Fruit fly (Drosophila melanogaster) whole organism, embryonic: ENCODE data around the gene robl62A.

Source experiments
- Ada2b ChIP-seq: fragments of 200-800 bp; sonication (Bioruptor generic); IDR thresholded peaks from 2 replicates; pipeline ENCODE4 v1.3.6; 2022; ENCODE audit warnings: missing biosample characterization, missing genetic modification characterization
- Aef1 ChIP-seq: fragments of 200-800 bp; sonication (Bioruptor generic); IDR thresholded peaks from 3 replicates; pipeline ENCODE4 v1.3.6; 2022; ENCODE audit warnings: missing biosample characterization, missing genetic modification characterization
- Atf6 ChIP-seq: fragments of 200-800 bp; sonication (Bioruptor generic); IDR thresholded peaks from 2 replicates; pipeline ENCODE4 v1.3.6; 2022; ENCODE audit warnings: missing biosample characterization, missing genetic modification characterization
- C15 ChIP-seq: fragments of 200-800 bp; sonication (Bioruptor generic); IDR thresholded peaks from 3 replicates; pipeline ENCODE4 v1.3.6; 2022; ENCODE audit warnings: missing biosample characterization, missing genetic modification characterization
- CG12219 ChIP-seq: fragments of 200-800 bp; sonication (Bioruptor generic); optimal IDR thresholded peaks from 3 replicates; lab custom pipeline; 2018; ENCODE audit warnings: missing biosample characterization, mild to moderate bottlenecking, missing genetic modification characterization
- CG12236 ChIP-seq: fragments of 200-800 bp; sonication (Bioruptor generic); optimal IDR thresholded peaks from 2 replicates; lab custom pipeline; 2016; ENCODE audit warnings: missing biosample characterization, missing genetic modification characterization
- CG13894 ChIP-seq: fragments of 200-800 bp; sonication (Bioruptor generic); optimal IDR thresholded peaks from 3 replicates; lab custom pipeline; 2018; ENCODE audit warnings: missing biosample characterization, mild to moderate bottlenecking, missing genetic modification characterization, moderate library complexity
- CG14965 ChIP-seq: fragments of 200-800 bp; sonication (Bioruptor generic); optimal IDR thresholded peaks from 2 replicates; lab custom pipeline; 2016; ENCODE audit warnings: missing biosample characterization, missing genetic modification characterization, borderline replicate concordance
- CG18011 ChIP-seq: fragments of 200-800 bp; sonication (Bioruptor generic); optimal IDR thresholded peaks from 2 replicates; lab custom pipeline; 2017; ENCODE audit warnings: missing biosample characterization, missing genetic modification characterization, mild to moderate bottlenecking, moderate library complexity, missing genotype
- CG2202 ChIP-seq: fragments of 200-800 bp; sonication (Bioruptor generic); optimal IDR thresholded peaks from 2 replicates; lab custom pipeline; 2018; ENCODE audit warnings: missing biosample characterization, mild to moderate bottlenecking, missing genetic modification characterization
- CG2889 ChIP-seq: fragments of 200-800 bp; sonication (Bioruptor generic); IDR thresholded peaks from 3 replicates; pipeline ENCODE4 v1.3.6; 2022; ENCODE audit warnings: missing biosample characterization, missing genetic modification characterization
- CG3281 ChIP-seq: fragments of 200-800 bp; sonication (Bioruptor generic); optimal IDR thresholded peaks from 3 replicates; lab custom pipeline; 2017; ENCODE audit warnings: missing biosample characterization, mild to moderate bottlenecking, missing genetic modification characterization
- CG3407 ChIP-seq: fragments of 200-800 bp; sonication (Bioruptor generic); optimal IDR thresholded peaks from 2 replicates; lab custom pipeline; 2018; ENCODE audit warnings: missing biosample characterization, mild to moderate bottlenecking, missing genetic modification characterization
- CG4282 ChIP-seq: fragments of 200-800 bp; sonication (Bioruptor generic); optimal IDR thresholded peaks from 2 replicates; lab custom pipeline; 2016; ENCODE audit warnings: missing biosample characterization, missing genetic modification characterization
- CG4360 ChIP-seq: fragments of 200-800 bp; sonication (Bioruptor generic); IDR thresholded peaks from 2 replicates; pipeline ENCODE4 v1.3.6; 2022; ENCODE audit warnings: missing biosample characterization, missing genetic modification characterization
- CG7357 ChIP-seq: fragments of 200-800 bp; sonication (Bioruptor generic); IDR thresholded peaks from 3 replicates; pipeline ENCODE4 v1.3.6; 2022; ENCODE audit warnings: missing biosample characterization, missing genetic modification characterization
- CG7372 ChIP-seq: fragments of 200-800 bp; sonication (Bioruptor generic); IDR thresholded peaks from 2 replicates; pipeline ENCODE4 v1.3.6; 2022; ENCODE audit warnings: missing biosample characterization, missing genetic modification characterization
- CG8944 ChIP-seq: fragments of 200-800 bp; sonication (Bioruptor generic); optimal IDR thresholded peaks from 3 replicates; lab custom pipeline; 2016; ENCODE audit warnings: missing biosample characterization, missing genetic modification characterization
- CkIIα-i1 ChIP-seq: fragments of 200-800 bp; sonication (Bioruptor generic); IDR thresholded peaks from 2 replicates; pipeline ENCODE4 v1.3.6; 2022; ENCODE audit warnings: missing biosample characterization, missing genetic modification characterization
- Dfd ChIP-seq, 2 experiments: fragments of >200 bp; optimal IDR thresholded peaks; 2 replicates each; lab custom pipeline; 2017; ENCODE audit warnings: missing biosample characterization in 2 of 2, missing genetic modification characterization in 2 of 2
- Doc3 ChIP-seq: fragments of 200-800 bp; sonication (Bioruptor generic); IDR thresholded peaks from 3 replicates; pipeline ENCODE4 v1.3.6; 2022; ENCODE audit warnings: missing biosample characterization, missing genetic modification characterization; ENCODE audit not compliant: partially characterized antibody
- Drgx ChIP-seq: fragments of 200-800 bp; sonication (Bioruptor generic); IDR thresholded peaks from 2 replicates; pipeline ENCODE4 v1.3.6; 2022; ENCODE audit warnings: missing biosample characterization, missing genetic modification characterization
- H2.0 ChIP-seq: fragments of 200-800 bp; sonication (Bioruptor generic); IDR thresholded peaks from 2 replicates; pipeline ENCODE4 v1.3.6; 2022; ENCODE audit warnings: missing biosample characterization, missing genetic modification characterization
- HHEX ChIP-seq: fragments of 200-800 bp; sonication (Bioruptor generic); optimal IDR thresholded peaks from 3 replicates; lab custom pipeline; 2017; ENCODE audit warnings: missing biosample characterization, mild to moderate bottlenecking, missing genetic modification characterization, missing genetic modification reagents
- Hmx ChIP-seq: fragments of 200-800 bp; sonication (Bioruptor generic); optimal IDR thresholded peaks from 2 replicates; lab custom pipeline; 2016; ENCODE audit warnings: missing biosample characterization, missing genetic modification characterization
- NC2α ChIP-seq: fragments of 200-800 bp; sonication (Bioruptor generic); optimal IDR thresholded peaks from 2 replicates; lab custom pipeline; 2016; ENCODE audit warnings: missing biosample characterization, missing genetic modification characterization
- Sox100B ChIP-seq: fragments of 200-800 bp; sonication (Bioruptor generic); optimal IDR thresholded peaks from 3 replicates; lab custom pipeline; 2018; ENCODE audit warnings: missing biosample characterization, mild to moderate bottlenecking, missing genetic modification characterization
- Trl ChIP-seq, 3 experiments: fragments of >200 bp in 2 of 3; fragments of 200-800 bp in 1 of 3; sonication (Bioruptor generic) in 1 of 3; optimal IDR thresholded peaks; 2 replicates in 1 of 3; 3 replicates in 2 of 3; lab custom pipeline; 2016 to 2017; ENCODE audit warnings: missing biosample characterization in 1 of 3, missing genetic modification characterization in 1 of 3
- Xrp1 ChIP-seq: fragments of 200-800 bp; sonication (Bioruptor generic); IDR thresholded peaks from 2 replicates; pipeline ENCODE4 v1.3.6; 2022; ENCODE audit warnings: missing biosample characterization, missing genetic modification characterization
- abd-A ChIP-seq: fragments of 200-800 bp; sonication (Bioruptor generic); optimal IDR thresholded peaks from 3 replicates; lab custom pipeline; 2019; ENCODE audit warnings: missing biosample characterization, mild to moderate bottlenecking, missing genetic modification characterization, moderate library complexity
- al ChIP-seq: fragments of 200-800 bp; sonication (Bioruptor generic); IDR thresholded peaks from 2 replicates; pipeline ENCODE4 v1.3.6; 2022; ENCODE audit warnings: missing biosample characterization, missing genetic modification characterization
- amos ChIP-seq: fragments of 200-800 bp; sonication (Bioruptor generic); IDR thresholded peaks from 2 replicates; pipeline ENCODE4 v1.3.6; 2022; ENCODE audit warnings: missing biosample characterization, missing genetic modification characterization; ENCODE audit not compliant: partially characterized antibody
- crp ChIP-seq, 2 experiments: fragments of 200-800 bp; sonication (Bioruptor generic); optimal IDR thresholded peaks; 2 replicates in 1 of 2; 3 replicates in 1 of 2; lab custom pipeline; 2017; ENCODE audit warnings: missing biosample characterization in 2 of 2, missing genetic modification characterization in 2 of 2, mild to moderate bottlenecking in 1 of 2, moderate library complexity in 1 of 2
- dysf ChIP-seq: fragments of 200-800 bp; sonication (Bioruptor generic); IDR thresholded peaks from 3 replicates; pipeline ENCODE4 v1.3.6; 2022; ENCODE audit warnings: missing biosample characterization, missing genetic modification characterization
- fd3F ChIP-seq: fragments of 200-800 bp; sonication (Bioruptor generic); optimal IDR thresholded peaks from 2 replicates; lab custom pipeline; 2018; ENCODE audit warnings: missing biosample characterization, mild to moderate bottlenecking, missing genetic modification characterization, moderate library complexity
- grn ChIP-seq: fragments of 200-800 bp; sonication (Bioruptor generic); optimal IDR thresholded peaks from 3 replicates; lab custom pipeline; 2017; ENCODE audit warnings: missing biosample characterization, missing genetic modification characterization
- jing ChIP-seq: fragments of 200-800 bp; sonication (Bioruptor generic); optimal IDR thresholded peaks from 2 replicates; lab custom pipeline; 2018; ENCODE audit warnings: missing biosample characterization, mild to moderate bottlenecking, missing genetic modification characterization
- jumu ChIP-seq: fragments of 200-800 bp; sonication (Bioruptor generic); optimal IDR thresholded peaks from 3 replicates; lab custom pipeline; 2016; ENCODE audit warnings: missing biosample characterization, missing genetic modification characterization
- org-1 ChIP-seq: fragments of 200-800 bp; sonication (Bioruptor generic); optimal IDR thresholded peaks from 2 replicates; lab custom pipeline; 2017; ENCODE audit warnings: missing biosample characterization, missing genetic modification characterization
- otp ChIP-seq: fragments of 200-800 bp; sonication (Bioruptor generic); IDR thresholded peaks from 3 replicates; pipeline ENCODE4, ENCODE4 v1.3.6; 2022; ENCODE audit warnings: missing biosample characterization, missing genetic modification characterization
- pho ChIP-seq: fragments of 200-800 bp; sonication (Bioruptor generic); optimal IDR thresholded peaks from 2 replicates; lab custom pipeline; 2016; ENCODE audit warnings: missing biosample characterization, missing genetic modification characterization
- sc ChIP-seq, 3 experiments: fragments of >200 bp in 2 of 3; fragments of 200-800 bp in 1 of 3; sonication (Bioruptor generic) in 1 of 3; optimal IDR thresholded peaks; 2 replicates in 2 of 3; 3 replicates in 1 of 3; lab custom pipeline; 2017; ENCODE audit warnings: mild to moderate bottlenecking in 1 of 3, missing biosample characterization in 1 of 3, missing genetic modification characterization in 1 of 3, missing genetic modification reagents in 1 of 3
- sd ChIP-seq: fragments of 200-800 bp; sonication (Bioruptor generic); optimal IDR thresholded peaks from 3 replicates; lab custom pipeline; 2018; ENCODE audit warnings: missing biosample characterization, mild to moderate bottlenecking, missing genetic modification characterization, moderate library complexity
- sens-2 ChIP-seq: fragments of 200-800 bp; sonication (Bioruptor generic); IDR thresholded peaks from 2 replicates; pipeline ENCODE4 v1.3.6; 2022; ENCODE audit warnings: missing biosample characterization, missing genetic modification characterization
- sima ChIP-seq: fragments of 200-800 bp; sonication (Bioruptor generic); optimal IDR thresholded peaks from 2 replicates; lab custom pipeline; 2016; ENCODE audit warnings: missing biosample characterization, missing genetic modification characterization
- sob ChIP-seq: fragments of 200-800 bp; sonication (Bioruptor generic); IDR thresholded peaks from 2 replicates; pipeline ENCODE4 v1.3.6; 2022; ENCODE audit warnings: missing biosample characterization, missing genetic modification characterization
- trh ChIP-seq: fragments of 200-800 bp; sonication (Bioruptor generic); optimal IDR thresholded peaks from 2 replicates; lab custom pipeline; 2016; ENCODE audit warnings: missing biosample characterization, missing genetic modification characterization
- unc-4 ChIP-seq: fragments of 200-800 bp; sonication (Bioruptor generic); IDR thresholded peaks from 2 replicates; pipeline ENCODE4 v1.3.6; 2022; ENCODE audit warnings: missing biosample characterization, missing genetic modification characterization; ENCODE audit not compliant: partially characterized antibody
- unpg ChIP-seq: fragments of 200-800 bp; sonication (Bioruptor generic); optimal IDR thresholded peaks from 3 replicates; lab custom pipeline; 2018; ENCODE audit warnings: missing biosample characterization, mild to moderate bottlenecking, missing genetic modification characterization, moderate library complexity
- zen ChIP-seq: fragments of 200-800 bp; sonication (Bioruptor generic); optimal IDR thresholded peaks from 3 replicates; lab custom pipeline; 2018; ENCODE audit warnings: missing biosample characterization, mild to moderate bottlenecking, missing genetic modification characterization, moderate library complexity

The robl62A gene

DNA sequence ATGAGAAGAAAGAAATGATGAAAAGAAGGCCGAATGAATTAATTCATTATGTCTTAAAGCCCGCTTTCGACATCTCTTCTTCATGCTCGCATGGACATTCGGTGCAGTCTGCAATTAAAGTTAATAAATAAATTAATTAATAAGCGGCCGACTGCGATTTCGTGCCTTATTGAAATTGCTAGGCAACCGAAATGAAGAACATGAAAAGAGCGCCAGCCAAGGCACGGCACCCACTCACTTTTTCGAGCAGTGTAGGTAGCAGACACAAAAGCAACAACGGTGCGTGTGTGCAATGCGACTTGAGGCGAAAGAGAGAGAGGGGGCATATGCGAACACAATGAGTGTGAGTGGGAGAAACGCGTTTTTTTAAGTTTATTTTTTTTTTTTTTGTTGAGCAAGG lies 13.0 kb upstream of the robl62A start (continued):
- TF ChIP-seq unpg (GFP tag; lab: Kevin White, UChicago) (peak; percentile 38), dysf (GFP tag; lab: Robert Waterston, UW) (peak; percentile 22; the same call in 1 of the 3 replicates), fd3F (GFP tag; lab: Kevin White, UChicago) (no peak), jing (peak; percentile 32), Ada2b (no peak), CG12219 (GFP tag; lab: Kevin White, UChicago) (no peak), sd (tag; lab: Kevin White, UChicago) (no peak), al (GFP tag; lab: Robert Waterston, UW) (no peak), Dfd (GFP tag; optimal IDR thresholded peaks at IDR 0.05; lab: Kevin White, UChicago) (no peak), CG2202 (no peak), Atf6 (no peak), trh (GFP tag; lab: Kevin White, UChicago) (no peak), CG13894 (no peak), CG14965 (GFP tag; lab: Kevin White, UChicago) (no peak), sob (GFP tag; lab: Robert Waterston, UW) (peak; percentile 34; the same call in 1 of the 2 replicates), crp (GFP tag; optimal IDR thresholded peaks at IDR 0.05; lab: Kevin White, UChicago) (no peak), unc-4 (GFP tag; lab: Robert Waterston, UW) (no peak), NC2α (no peak), Xrp1 (GFP tag; lab: Robert Waterston, UW) (peak; percentile 50; the same call in 1 of the 2 replicates), HHEX (no peak), zen (tag; lab: Kevin White, UChicago) (no peak), sens-2 (GFP tag; lab: Robert Waterston, UW) (peak; percentile 33; the same call in 1 of the 2 replicates), CG8944 (peak; percentile 16), abd-A (tag; lab: Kevin White, UChicago) (no peak), CG12236 (GFP tag; lab: Kevin White, UChicago) (no peak), grn (GFP tag; lab: Kevin White, UChicago) (no peak), CG18011 (GFP tag; lab: Kevin White, UChicago) (no peak), Aef1 (no peak), sc (optimal IDR thresholded peaks at IDR 0.05; lab: Kevin White, UChicago) (no peak), sc (GFP tag; optimal IDR thresholded peaks at IDR 0.05; lab: Kevin White, UChicago) (no peak), CG4360 (0 out of 2 replicates have a peak, but pooled peaks have one; percentile 29), C15 (GFP tag; lab: Robert Waterston, UW) (no peak), Drgx (GFP tag; lab: Robert Waterston, UW) (peak; percentile 57; the same call in 1 of the 2 replicates), CkIIα-i1 (GFP tag; lab: Robert Waterston, UW) (peak; percentile 29; the same call in 1 of the 2 replicates), otp (GFP tag; lab: Robert Waterston, UW) (no peak), Sox100B (GFP tag; lab: Kevin White, UChicago) (peak; percentile 13), CG2889 (GFP tag; lab: Robert Waterston, UW) (0 out of 3 replicates have a peak, but pooled peaks have one; percentile 34), Hmx (GFP tag; lab: Kevin White, UChicago) (no peak), org-1 (GFP tag; lab: Kevin White, UChicago) (no peak), jumu (GFP tag; lab: Kevin White, UChicago) (no peak), Doc3 (no peak), CG3407 (GFP tag; lab: Kevin White, UChicago) (no peak), H2.0 (GFP tag; lab: Robert Waterston, UW) (no peak), CG7357 (GFP tag; lab: Robert Waterston, UW) (no peak), CG4282 (GFP tag; lab: Kevin White, UChicago) (no peak), amos (no peak), CG3281 (GFP tag; lab: Kevin White, UChicago) (no peak), sima (no peak), CG7372 (peak; percentile 32; the same call in 1 of the 2 replicates), Trl (optimal IDR thresholded peaks at IDR 0.05; lab: Kevin White, UChicago) (no peak), Trl (GFP tag; optimal IDR thresholded peaks at IDR 0.05; lab: Kevin White, UChicago) (no peak), pho (no peak)
